Fruit fly (Drosophila melanogaster) whole organism, prepupa: ENCODE results near the gene Sdic3.
"Not testable (repeated sequence)": the region's sequence is repeated elsewhere in the genome, so short reads cannot be mapped to it uniquely, and the experiment has no call there.

Experiments used
- CG1621 ChIP-seq: fragments of 200-800 bp; sonication (Bioruptor generic); optimal IDR thresholded peaks from 3 replicates; lab custom pipeline; 2018; ENCODE audit warnings: missing biosample characterization, mild to moderate bottlenecking, missing genetic modification characterization
- Hr39 ChIP-seq: fragments of 200-800 bp; sonication (Bioruptor generic); optimal IDR thresholded peaks from 2 replicates; lab custom pipeline; 2016; ENCODE audit warnings: missing biosample characterization, missing genetic modification characterization
- Hr4 ChIP-seq: fragments of 200-800 bp; sonication (Bioruptor generic); optimal IDR thresholded peaks from 3 replicates; lab custom pipeline; 2016; ENCODE audit warnings: missing biosample characterization, missing genetic modification characterization
- fd59A ChIP-seq: fragments of 200-800 bp; sonication (Bioruptor generic); optimal IDR thresholded peaks from 2 replicates; lab custom pipeline; 2017; ENCODE audit warnings: missing biosample characterization, mild to moderate bottlenecking, missing genetic modification characterization, missing genetic modification reagents

DNA sequence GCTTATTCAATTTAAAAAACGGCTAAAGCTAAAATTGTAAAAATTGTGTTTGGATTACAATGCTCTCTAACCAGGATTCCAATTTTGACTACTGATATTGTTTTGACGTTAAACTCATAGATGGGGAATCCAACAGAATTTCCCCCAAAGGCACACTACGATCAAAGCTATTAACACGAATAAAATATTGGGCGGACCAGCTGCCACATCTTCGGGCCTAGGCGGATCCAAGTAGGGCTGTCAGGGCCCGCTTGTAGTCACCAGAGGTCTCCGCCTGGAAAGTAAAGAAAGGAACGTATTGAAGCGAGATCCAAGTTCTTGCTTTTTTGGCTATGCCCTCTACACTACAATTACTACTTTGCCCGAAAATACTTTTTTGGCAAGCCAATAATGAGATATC, 30.9 kb upstream of the Sdic3 start, which contains the start of gene Sdic4:
- TF ChIP-seq Hr39 (GFP tag; lab: Kevin White, UChicago); CG1621 (tag; lab: Kevin White, UChicago); fd59A; Hr4: not testable (repeated sequence)
